Worm (Caenorhabditis elegans) whole organism, L4/young adult: Measurements from ENCODE around the gene C30A5.16.

Experiments
- W03F9.2 ChIP-seq: fragments of 150-350 bp; optimal IDR thresholded peaks from 2 replicates; lab custom pipeline; 2014; ENCODE audit warnings: missing biosample characterization, missing genetic modification characterization
- dao-5 ChIP-seq: sonication (generic microtip); optimal IDR thresholded peaks from 2 replicates; lab custom pipeline; 2016; ENCODE audit warnings: missing genotype, missing genetic modification characterization, moderate library complexity, missing compliant biosample characterization
- him-1 ChIP-seq: sonication (generic microtip); optimal IDR thresholded peaks from 2 replicates; lab custom pipeline; 2016; ENCODE audit warnings: missing genotype, missing genetic modification reagents, missing genetic modification characterization, missing compliant biosample characterization

C30A5.16 gene

ce11 chrIII:8209775-8210174, 8.2 kb upstream of the C30A5.16 start, which contains the start of gene C30A5.10:
TSS of gene C30A5.10 (minus strand) at chrIII:8209875.
- TF ChIP-seq W03F9.2 (tag; lab: Kevin White, UChicago), result no peak

ce11 chrIII:8211562-8211961, 6.5 kb upstream of the C30A5.16 start:
- TF ChIP-seq W03F9.2 (tag; lab: Kevin White, UChicago), result no peak
- TF ChIP-seq him-1 (tag; lab: Kevin White, UChicago), result no peak
- TF ChIP-seq dao-5 (tag; lab: Kevin White, UChicago), result no peak

- TF ChIP-seq him-1 (tag; lab: Kevin White, UChicago) (no peak), dao-5 (tag; lab: Kevin White, UChicago) (no peak), W03F9.2 (tag; lab: Kevin White, UChicago) (no peak)
Observed at ce11 chrIII:8216224-8216623, 1.8 kb upstream of the C30A5.16 start, which contains the start of gene unc-86. TSS of gene unc-86 (minus strand) at chrIII:8216336.

ce11 chrIII:8220081-8220480, 2.1 kb downstream of the C30A5.16 start:
- TF ChIP-seq him-1 (tag; lab: Kevin White, UChicago), result no peak
- no peak for TF ChIP-seq dao-5 (tag; lab: Kevin White, UChicago)
- no peak for TF ChIP-seq W03F9.2 (tag; lab: Kevin White, UChicago)

- no peak for TF ChIP-seq dao-5 (tag; lab: Kevin White, UChicago)
- no peak for TF ChIP-seq W03F9.2 (tag; lab: Kevin White, UChicago)
- TF ChIP-seq him-1 (tag; lab: Kevin White, UChicago), result no peak
Observed at ce11 chrIII:8224769-8225168, 6.8 kb downstream of the C30A5.16 start, which contains the start of gene mob-4. TSS of gene mob-4 (plus strand) at chrIII:8225097.

ce11 chrIII:8226178-8226577, 8.2 kb downstream of the C30A5.16 start, which contains the start of gene rfs-1:
TSS of gene rfs-1 (plus strand) at chrIII:8226478.
- no peak for TF ChIP-seq him-1 (tag; lab: Kevin White, UChicago)
- no peak for TF ChIP-seq dao-5 (tag; lab: Kevin White, UChicago)
- no peak for TF ChIP-seq W03F9.2 (tag; lab: Kevin White, UChicago)

ce11 chrIII:8227511-8227910, 9.5 kb downstream of the C30A5.16 start, which contains the start of gene fbxl-1:
TSS of gene fbxl-1 (plus strand) at chrIII:8227830.
- peak; percentile 84 for TF ChIP-seq him-1 (tag; lab: Kevin White, UChicago)
- no peak for TF ChIP-seq dao-5 (tag; lab: Kevin White, UChicago)
- TF ChIP-seq W03F9.2 (tag; lab: Kevin White, UChicago), result peak; percentile 2

ce11 chrIII:8228916-8229315, 10.9 kb downstream of the C30A5.16 start:
- TF ChIP-seq W03F9.2 (tag; lab: Kevin White, UChicago), result no peak
- no peak for TF ChIP-seq dao-5 (tag; lab: Kevin White, UChicago)
- no peak for TF ChIP-seq him-1 (tag; lab: Kevin White, UChicago)

- TF ChIP-seq dao-5 (tag; lab: Kevin White, UChicago) (no peak), W03F9.2 (tag; lab: Kevin White, UChicago) (no peak)
Observed at ce11 chrIII:8229480-8229879, 11.5 kb downstream of the C30A5.16 start.

ce11 chrIII:8232634-8233033, 14.6 kb downstream of the C30A5.16 start, which contains the start of gene henn-1:
TSS of gene henn-1 (plus strand) at chrIII:8232651.
- TF ChIP-seq him-1 (tag; lab: Kevin White, UChicago), result no peak
- TF ChIP-seq W03F9.2 (tag; lab: Kevin White, UChicago), result no peak
- TF ChIP-seq dao-5 (tag; lab: Kevin White, UChicago), result no peak

ce11 chrIII:8235358-8235757, 17.3 kb downstream of the C30A5.16 start, which contains the start of gene C02F5.14:
TSS of gene C02F5.14 (minus strand) at chrIII:8235514.
- TF ChIP-seq W03F9.2 (tag; lab: Kevin White, UChicago), result no peak
- TF ChIP-seq dao-5 (tag; lab: Kevin White, UChicago), result no peak
- no peak for TF ChIP-seq him-1 (tag; lab: Kevin White, UChicago)

- TF ChIP-seq dao-5 (tag; lab: Kevin White, UChicago) (no peak), him-1 (tag; lab: Kevin White, UChicago) (no peak), W03F9.2 (tag; lab: Kevin White, UChicago) (no peak)
Observed at ce11 chrIII:8235880-8236279, 17.9 kb downstream of the C30A5.16 start, which contains the start of gene C02F5.5. TSS of gene C02F5.5 (plus strand) at chrIII:8236180.

ce11 chrIII:8237827-8238226, 19.8 kb downstream of the C30A5.16 start, which contains the start of gene tsp-2:
TSS of gene tsp-2 (minus strand) at chrIII:8237935.
- TF ChIP-seq dao-5 (tag; lab: Kevin White, UChicago) (no peak), W03F9.2 (tag; lab: Kevin White, UChicago) (no peak), him-1 (tag; lab: Kevin White, UChicago) (no peak)

- no peak for TF ChIP-seq him-1 (tag; lab: Kevin White, UChicago)
- no peak for TF ChIP-seq dao-5 (tag; lab: Kevin White, UChicago)
- no peak for TF ChIP-seq W03F9.2 (tag; lab: Kevin White, UChicago)
Observed at ce11 chrIII:8239325-8239724, 21.3 kb downstream of the C30A5.16 start, which contains the start of gene tsp-1. TSS of gene tsp-1 (minus strand) at chrIII:8239423.
